Worm (Caenorhabditis elegans): Measurements from ENCODE around the gene ZK470.6.

The ZK470.6 gene

DNA sequence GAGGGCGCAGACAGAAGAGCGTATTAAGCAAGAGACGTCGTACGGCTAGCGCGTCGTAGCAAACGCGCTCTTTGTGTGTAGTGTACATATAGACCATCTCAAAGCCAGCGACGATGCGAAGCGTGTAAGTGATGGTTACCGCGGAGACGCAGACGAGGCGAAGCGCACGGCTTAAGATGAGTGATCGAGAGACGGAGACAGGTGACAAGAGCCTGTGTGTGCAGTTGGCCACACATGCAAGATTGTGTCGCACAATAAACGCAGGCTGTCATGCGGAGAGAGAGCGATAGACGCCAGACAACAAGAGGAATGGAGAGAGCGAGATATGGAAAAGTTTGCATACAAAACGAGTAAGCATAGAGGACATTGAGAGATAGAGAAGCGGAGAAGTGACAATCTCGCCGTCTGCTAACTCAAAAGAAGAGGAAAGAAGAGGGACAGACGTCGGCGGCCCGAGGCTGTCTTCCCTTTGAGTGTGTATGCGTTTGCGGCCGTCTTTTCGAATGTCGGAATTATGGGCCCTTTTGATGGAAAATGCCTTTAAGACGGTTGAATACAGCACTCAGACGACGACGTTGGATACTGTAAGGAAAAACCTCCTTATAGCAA, 45.6 kb upstream of the ZK470.6 start (continued):
- TF ChIP-seq snpc-3.4 (tag; optimal IDR thresholded peaks at IDR 0.05), result no peak
- peak; percentile 83 for TF ChIP-seq ztf-26 (tag; optimal IDR thresholded peaks at IDR 0.05)
- no peak for TF ChIP-seq sdz-38 (tag; optimal IDR thresholded peaks at IDR 0.05)
- no peak for TF ChIP-seq attf-3 (GFP tag; conservative IDR thresholded peaks at IDR 0.05)
- TF ChIP-seq hlh-12 (tag; optimal IDR thresholded peaks at IDR 0.05), result no peak
- no peak for TF ChIP-seq zim-3 (tag; optimal IDR thresholded peaks at IDR 0.05)
- TF ChIP-seq him-1 (tag; optimal IDR thresholded peaks at IDR 0.05), result no peak
- TF ChIP-seq egl-44 (GFP tag; IDR thresholded peaks at IDR 0.05), result peak; percentile 58; the same call in 1 of the 2 replicates
- TF ChIP-seq mes-4 (tag; optimal IDR thresholded peaks at IDR 0.05), result no peak
- peak; percentile 35 for TF ChIP-seq ztf-3 (GFP tag; optimal IDR thresholded peaks at IDR 0.05)
- peak; percentile 39 for TF ChIP-seq tbp1 (GFP tag; optimal IDR thresholded peaks at IDR 0.05)
- TF ChIP-seq unc-62 (GFP tag; optimal IDR thresholded peaks at IDR 0.05), result no peak
- TF ChIP-seq ztf-22 (GFP tag; optimal IDR thresholded peaks at IDR 0.05), result peak; percentile 17
- peak; percentile 94 for TF ChIP-seq B0336.3 (GFP tag; IDR thresholded peaks at IDR 0.05)
- TF ChIP-seq ceh-91 (GFP tag; IDR thresholded peaks at IDR 0.05), result no peak
- TF ChIP-seq lsl-1 (GFP tag; optimal IDR thresholded peaks at IDR 0.05), result no peak
- TF ChIP-seq lag-1 (GFP tag; IDR thresholded peaks at IDR 0.05), result no peak
- TF ChIP-seq zfh-2 (GFP tag; conservative IDR thresholded peaks at IDR 0.05), result peak; percentile 86
- no peak for TF ChIP-seq ceh-40 (GFP tag; IDR thresholded peaks at IDR 0.05)
- TF ChIP-seq Y67H2A.10 (GFP tag; conservative IDR thresholded peaks at IDR 0.05), result no peak
- no peak for TF ChIP-seq tbx-9 (tag; optimal IDR thresholded peaks at IDR 0.05; ENCODE audit: borderline replicate concordance)
- no peak for TF ChIP-seq ztf-28 (GFP tag; IDR thresholded peaks at IDR 0.05)
- TF ChIP-seq Y56A3A.18 (GFP tag; IDR thresholded peaks at IDR 0.05), result peak; percentile 46; the same call in 1 of the 2 replicates
- TF ChIP-seq rcor-1 (GFP tag; IDR thresholded peaks at IDR 0.05), result peak; percentile 45; the same call in 1 of the 2 replicates
- TF ChIP-seq hrde-1 (tag; optimal IDR thresholded peaks at IDR 0.05; ENCODE audit: borderline replicate concordance), result no peak
- peak; percentile 45 for TF ChIP-seq F10E7.11 (tag; optimal IDR thresholded peaks at IDR 0.05)
- no peak for TF ChIP-seq sptf-2 (GFP tag; optimal IDR thresholded peaks at IDR 0.05)
- TF ChIP-seq tlf-1 (GFP tag; optimal IDR thresholded peaks at IDR 0.05), result peak; percentile 60
- TF ChIP-seq aptf-2 (GFP tag; conservative IDR thresholded peaks at IDR 0.05), result no peak
- TF ChIP-seq nfyb-1 (GFP tag; IDR thresholded peaks at IDR 0.05), result peak; percentile 78
- TF ChIP-seq hsf-1 (GFP tag; IDR thresholded peaks at IDR 0.05), result no peak
- TF ChIP-seq K11D2.4 (GFP tag; IDR thresholded peaks at IDR 0.05), result peak; percentile 56
- TF ChIP-seq chd-7 (tag; optimal IDR thresholded peaks at IDR 0.05), result peak; percentile 86
- no peak for TF ChIP-seq rec-8 (tag; optimal IDR thresholded peaks at IDR 0.05)
- TF ChIP-seq F52B5.7 (tag; optimal IDR thresholded peaks at IDR 0.05), result peak; percentile 50
- peak; percentile 97 for TF ChIP-seq hmg-1.2 (GFP tag; IDR thresholded peaks at IDR 0.05)
- TF ChIP-seq dpl-1 (GFP tag; optimal IDR thresholded peaks at IDR 0.05), result no peak
- TF ChIP-seq let-607 (tag; optimal IDR thresholded peaks at IDR 0.05), result peak; percentile 44 to 82
- TF ChIP-seq unc-130 (GFP tag; optimal IDR thresholded peaks at IDR 0.05), result no peak
- TF ChIP-seq ama-1 (optimal IDR thresholded peaks at IDR 0.05), result peak; percentile 56
- TF ChIP-seq ama-1 (GFP tag; optimal IDR thresholded peaks at IDR 0.05), result no peak
- no peak for TF ChIP-seq F55B11.4 (tag; optimal IDR thresholded peaks at IDR 0.05; ENCODE audit: borderline replicate concordance, insufficient read depth)
- TF ChIP-seq lin-40 (tag; optimal IDR thresholded peaks at IDR 0.05), result peak; percentile 96
- no peak for TF ChIP-seq Y53F4B.3 (GFP tag; IDR thresholded peaks at IDR 0.05)
- no peak for TF ChIP-seq F57A8.1 (GFP tag; optimal IDR thresholded peaks at IDR 0.05)
- TF ChIP-seq F57C9.4 (tag; optimal IDR thresholded peaks at IDR 0.05), result peak; percentile 23
- TF ChIP-seq lin-54 (GFP tag; optimal IDR thresholded peaks at IDR 0.05), result peak; percentile 35
- TF ChIP-seq xnd-1 (tag; optimal IDR thresholded peaks at IDR 0.05), result no peak

Data from whole organism, young adult.